Worm (Caenorhabditis elegans): ENCODE data around the gene glt-1.
A peak's percentile ranks its signal among the peaks of the same experiment; 100 is the strongest.

Gene glt-1

DNA sequence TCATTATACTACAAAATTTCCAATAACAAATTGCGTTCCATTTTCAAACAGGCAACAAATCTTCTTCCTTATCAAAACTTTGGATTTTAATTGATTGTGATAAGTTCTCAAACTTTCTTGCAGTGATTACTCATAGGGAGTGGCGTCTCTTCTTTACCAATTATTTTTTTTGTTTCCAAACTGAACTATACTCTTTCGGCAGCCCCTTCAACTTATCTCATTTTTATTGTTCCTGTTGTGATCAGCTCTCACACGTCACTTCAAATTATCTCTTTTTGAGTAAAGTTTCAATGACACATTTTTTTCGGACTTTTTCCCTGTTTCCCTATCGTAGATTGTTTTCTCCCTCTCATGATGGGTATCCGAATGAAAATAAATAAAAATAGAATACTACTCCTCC, 3.4 kb upstream of the glt-1 start:
- TF ChIP-seq sma-3 (GFP tag; optimal IDR thresholded peaks at IDR 0.05), result peak; percentile 57
- no peak for TF ChIP-seq gmeb-1 (tag; optimal IDR thresholded peaks at IDR 0.05)
- TF ChIP-seq sma-9 (GFP tag; optimal IDR thresholded peaks at IDR 0.05), result peak; percentile 20
- no peak for TF ChIP-seq sma-9 (tag; optimal IDR thresholded peaks at IDR 0.05)

DNA sequence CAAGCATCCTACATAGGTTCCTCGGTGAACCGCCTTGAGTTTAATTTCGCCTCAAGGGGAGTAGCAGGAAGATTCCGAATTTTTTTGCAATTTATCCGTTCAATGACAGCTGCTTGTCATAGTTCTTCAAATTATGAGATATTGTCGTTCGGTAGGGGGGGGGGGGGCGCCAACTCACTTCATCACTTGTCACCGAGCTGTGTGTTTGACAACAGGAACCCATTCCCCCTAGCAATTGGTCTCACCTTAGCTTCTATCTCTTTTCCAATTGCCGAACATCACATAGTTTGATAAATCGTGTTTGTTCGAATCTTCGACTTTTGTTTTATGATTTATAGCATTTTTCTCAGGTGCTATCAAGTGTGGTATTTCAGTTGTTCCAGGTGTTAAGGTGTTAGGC, 1.2 kb upstream of the glt-1 start:
- TF ChIP-seq F13H6.1 (tag; optimal IDR thresholded peaks at IDR 0.05), result peak; percentile 36
- TF ChIP-seq nhr-23 (tag; optimal IDR thresholded peaks at IDR 0.05), result no peak

DNA sequence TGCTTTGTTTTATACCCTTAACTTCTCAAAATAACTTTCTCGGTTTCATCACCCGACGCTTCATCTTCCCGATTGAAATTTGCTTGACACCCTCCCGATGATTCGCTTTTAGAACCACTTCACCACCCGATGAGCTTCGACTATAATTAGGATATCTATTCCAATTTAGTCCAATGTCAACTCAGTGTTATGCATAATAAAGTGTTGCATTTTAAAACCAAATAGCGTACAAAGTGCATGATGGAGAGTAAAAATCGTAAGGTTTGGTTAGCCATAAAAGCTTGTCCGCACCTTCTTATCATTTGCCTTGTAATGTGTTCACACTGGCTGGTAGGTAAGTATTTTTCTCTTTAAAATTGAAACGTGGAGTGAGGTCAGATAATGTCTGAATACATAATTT, 3.1 kb downstream of the glt-1 start, which contains the start of gene C12D12.1:
Gene C12D12.1 (plus strand): TSS at position 301 of the 400 bp plus-strand sequence.
- TF ChIP-seq ztf-11 (tag; optimal IDR thresholded peaks at IDR 0.05), result no peak
- TF ChIP-seq fos-1 (tag; optimal IDR thresholded peaks at IDR 0.05), result peak; percentile 24

DNA sequence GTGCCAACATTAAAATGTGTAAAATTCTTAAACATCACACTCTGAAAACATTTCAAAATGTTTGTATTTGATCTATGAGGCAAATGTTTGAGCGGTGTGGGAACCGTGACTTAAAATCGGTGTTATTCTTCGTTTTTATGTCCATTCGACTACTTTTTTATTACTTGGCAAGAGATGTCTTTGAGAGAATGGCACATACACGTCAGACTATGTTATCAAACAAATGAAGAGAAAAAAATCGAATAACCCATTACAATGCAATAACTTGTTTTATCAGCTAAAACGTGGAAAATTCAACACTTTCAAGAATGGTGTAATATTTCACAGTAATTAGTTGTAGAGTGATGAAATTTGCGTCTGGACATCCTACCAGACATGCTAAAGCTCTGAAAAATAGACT, 4.0 kb downstream of the glt-1 start:
- TF ChIP-seq crh-2 (tag; optimal IDR thresholded peaks at IDR 0.05) (peak; percentile 30), ztf-4 (tag; optimal IDR thresholded peaks at IDR 0.05) (no peak), lin-13 (GFP tag; optimal IDR thresholded peaks at IDR 0.05) (no peak), fos-1 (tag; optimal IDR thresholded peaks at IDR 0.05) (peak; percentile 70)

DNA sequence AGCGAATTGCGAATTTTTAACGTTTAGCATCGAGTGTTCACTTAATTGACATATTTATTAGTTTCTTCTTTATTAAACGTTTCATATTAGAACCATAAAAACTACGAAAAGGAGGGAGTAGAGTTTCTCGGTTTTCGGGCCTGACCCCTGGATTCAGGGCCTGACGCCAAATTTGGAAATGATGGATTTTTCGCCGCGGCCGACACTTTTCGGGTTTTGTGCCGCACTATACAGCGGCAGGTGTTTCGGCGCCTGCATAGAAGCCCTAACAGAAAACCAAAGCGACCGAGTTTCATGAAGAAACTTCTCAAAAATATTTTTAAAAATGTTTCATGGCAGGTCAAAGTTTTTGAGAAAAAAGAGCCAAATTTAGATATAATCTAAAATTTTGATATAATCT, 4.5 kb downstream of the glt-1 start:
- TF ChIP-seq sma-9 (GFP tag; optimal IDR thresholded peaks at IDR 0.05) (no peak), sma-9 (tag; optimal IDR thresholded peaks at IDR 0.05) (no peak), ztf-1 (GFP tag; conservative IDR thresholded peaks at IDR 0.05) (no peak), ZK546.5 (tag; optimal IDR thresholded peaks at IDR 0.05) (no peak), elt-1 (tag; optimal IDR thresholded peaks at IDR 0.05) (no peak), nhr-21 (tag; optimal IDR thresholded peaks at IDR 0.05) (no peak), lin-11 (tag; optimal IDR thresholded peaks at IDR 0.05) (no peak), unc-39 (tag; optimal IDR thresholded peaks at IDR 0.05) (no peak), nhr-6 (tag; optimal IDR thresholded peaks at IDR 0.05) (no peak), blmp-1 (tag; optimal IDR thresholded peaks at IDR 0.05; ENCODE audit: insufficient read depth) (no peak), peb-1 (tag; optimal IDR thresholded peaks at IDR 0.05) (no peak), unc-55 (GFP tag; optimal IDR thresholded peaks at IDR 0.05) (no peak), F13H6.1 (tag; optimal IDR thresholded peaks at IDR 0.05) (no peak), nhr-129 (tag; optimal IDR thresholded peaks at IDR 0.05) (no peak), aly-2 (tag; optimal IDR thresholded peaks at IDR 0.05) (no peak)

DNA sequence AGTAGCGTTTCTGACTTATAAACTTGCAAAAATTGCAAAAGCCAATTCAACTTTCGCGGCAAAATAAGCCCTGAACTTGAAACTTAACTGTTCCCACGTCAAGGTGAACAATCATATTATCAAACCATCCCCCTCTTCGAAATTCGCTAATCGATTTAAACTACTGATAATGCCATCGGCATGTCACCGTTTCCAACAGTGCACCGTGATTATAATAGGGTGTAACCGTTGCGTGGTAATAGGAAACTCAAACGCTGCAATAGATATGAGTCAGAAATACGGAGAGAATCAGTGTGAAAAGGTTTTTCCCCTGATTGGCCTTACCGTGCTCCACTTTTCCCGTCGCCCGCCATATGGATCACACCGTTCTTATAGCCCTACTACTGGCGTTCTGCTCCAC, 5.1 kb downstream of the glt-1 start:
- TF ChIP-seq ztf-11 (tag; optimal IDR thresholded peaks at IDR 0.05) (no peak), sma-9 (GFP tag; optimal IDR thresholded peaks at IDR 0.05) (peak; percentile 7), sma-9 (tag; optimal IDR thresholded peaks at IDR 0.05) (no peak), fos-1 (tag; optimal IDR thresholded peaks at IDR 0.05) (peak; percentile 99), crh-2 (tag; optimal IDR thresholded peaks at IDR 0.05) (peak; percentile 58)

DNA sequence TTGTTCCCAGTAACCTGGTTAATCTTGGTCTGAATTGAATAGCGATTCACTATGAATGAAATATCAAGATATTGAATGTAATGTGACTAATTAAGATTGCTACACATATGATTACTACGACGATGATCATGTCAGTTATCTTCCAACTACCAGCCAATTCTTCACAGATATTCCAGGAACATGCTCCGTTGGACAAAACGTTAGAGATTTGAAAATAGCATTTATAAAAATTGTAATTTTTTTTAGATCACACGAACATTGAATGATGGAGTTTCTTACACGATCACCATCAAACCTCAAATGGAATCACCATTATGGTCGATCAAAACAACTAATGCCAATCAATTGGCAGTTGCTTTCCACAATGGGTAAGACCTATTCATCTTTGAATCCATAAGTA, 7.2 kb downstream of the glt-1 start:
- TF ChIP-seq Y55F3AM.14 (GFP tag; optimal IDR thresholded peaks at IDR 0.05) (no peak), nhr-77 (tag; optimal IDR thresholded peaks at IDR 0.05) (no peak), ceh-82 (tag; optimal IDR thresholded peaks at IDR 0.05) (no peak), elt-3 (tag; optimal IDR thresholded peaks at IDR 0.05) (no peak), egl-27 (tag; optimal IDR thresholded peaks at IDR 0.05) (no peak), alr-1 (tag; optimal IDR thresholded peaks at IDR 0.05) (no peak)

DNA sequence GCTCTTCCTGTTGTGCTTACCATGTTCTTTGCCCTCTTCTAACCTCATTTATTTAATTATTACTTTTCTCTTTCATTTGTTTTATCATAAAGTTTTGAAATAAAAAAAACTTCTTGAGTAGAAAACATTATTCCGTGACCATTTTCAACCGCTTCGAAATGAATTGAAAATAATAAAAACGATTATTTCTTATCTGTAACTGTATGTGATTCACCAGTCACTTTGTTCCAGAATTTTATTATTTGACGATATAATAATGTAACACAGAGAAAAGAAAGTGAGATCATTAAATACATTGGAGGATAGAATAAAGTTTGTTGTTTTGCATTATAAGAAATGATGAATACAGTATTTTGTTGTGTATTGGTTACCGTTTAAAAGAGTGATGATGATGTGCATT, 9.2 kb downstream of the glt-1 start:
- TF ChIP-seq aly-2 (tag; optimal IDR thresholded peaks at IDR 0.05) (no peak), alr-1 (tag; optimal IDR thresholded peaks at IDR 0.05) (no peak), nhr-23 (tag; optimal IDR thresholded peaks at IDR 0.05) (no peak), nhr-21 (tag; optimal IDR thresholded peaks at IDR 0.05) (no peak), fos-1 (tag; optimal IDR thresholded peaks at IDR 0.05) (peak; percentile 77), ztf-11 (tag; optimal IDR thresholded peaks at IDR 0.05) (no peak)

Measured in whole organism, L2 larva.